Fruit fly (Drosophila melanogaster) whole organism, embryonic: ENCODE measurements around the gene RpL28.
A peak's percentile ranks its signal among the peaks of the same experiment; 100 is the strongest.

Experiments
- BEAF-32 ChIP-seq: fragments of 200-800 bp; sonication (Bioruptor generic); optimal IDR thresholded peaks from 3 replicates; lab custom pipeline; 2017; ENCODE audit warnings: missing biosample characterization, missing genetic modification characterization, mild to moderate bottlenecking, moderate library complexity, missing genetic modification reagents
- Bteb2 ChIP-seq: fragments of 200-800 bp; sonication (Bioruptor generic); optimal IDR thresholded peaks from 2 replicates; lab custom pipeline; 2016; ENCODE audit warnings: missing biosample characterization, missing genetic modification characterization
- CG10147 ChIP-seq: fragments of 200-800 bp; sonication (Bioruptor generic); optimal IDR thresholded peaks from 2 replicates; lab custom pipeline; 2019; ENCODE audit warnings: missing biosample characterization, mild to moderate bottlenecking, missing genetic modification characterization, moderate library complexity
- CG10321 ChIP-seq: fragments of 200-800 bp; sonication (Bioruptor generic); IDR thresholded peaks from 2 replicates; pipeline ENCODE4 v1.3.6; 2022; ENCODE audit warnings: missing biosample characterization, missing genetic modification characterization
- CG10565 ChIP-seq: fragments of 200-800 bp; sonication (Bioruptor generic); optimal IDR thresholded peaks from 3 replicates; lab custom pipeline; 2016; ENCODE audit warnings: missing biosample characterization, mild to moderate bottlenecking, missing genetic modification characterization
- CG10959 ChIP-seq: fragments of 200-800 bp; sonication (Bioruptor generic); IDR thresholded peaks from 2 replicates; pipeline ENCODE4 v1.3.6; 2022; ENCODE audit warnings: missing biosample characterization, missing genetic modification characterization
- CG12071 ChIP-seq: fragments of 200-800 bp; sonication (Bioruptor generic); optimal IDR thresholded peaks from 3 replicates; lab custom pipeline; 2018; ENCODE audit warnings: missing biosample characterization, mild to moderate bottlenecking, missing genetic modification characterization
- CG12104 ChIP-seq: fragments of 200-800 bp; sonication (Bioruptor generic); optimal IDR thresholded peaks from 3 replicates; lab custom pipeline; 2016; ENCODE audit warnings: missing biosample characterization, missing genetic modification characterization
- CG1233 ChIP-seq: fragments of 200-800 bp; sonication (Bioruptor generic); optimal IDR thresholded peaks from 4 replicates; lab custom pipeline; 2018; ENCODE audit warnings: missing biosample characterization, mild to moderate bottlenecking, missing genetic modification characterization
- CG13287 ChIP-seq: fragments of 200-800 bp; sonication (Bioruptor generic); IDR thresholded peaks from 2 replicates; pipeline ENCODE4 v1.3.6; 2022; ENCODE audit warnings: missing biosample characterization, missing genetic modification characterization; ENCODE audit not compliant: partially characterized antibody
- CG14014 ChIP-seq: fragments of 200-800 bp; sonication (Bioruptor generic); IDR thresholded peaks from 2 replicates; pipeline ENCODE4 v1.3.6; 2022; ENCODE audit warnings: missing biosample characterization, missing genetic modification characterization
- CG15011 ChIP-seq: fragments of 200-800 bp; sonication (Bioruptor generic); optimal IDR thresholded peaks from 3 replicates; lab custom pipeline; 2018; ENCODE audit warnings: missing biosample characterization, mild to moderate bottlenecking, missing genetic modification characterization
- CG16815 ChIP-seq: fragments of 200-800 bp; sonication (Bioruptor generic); optimal IDR thresholded peaks from 3 replicates; lab custom pipeline; 2017; ENCODE audit warnings: missing biosample characterization, mild to moderate bottlenecking, missing genetic modification characterization
- CG17328 ChIP-seq: fragments of 200-800 bp; sonication (Bioruptor generic); IDR thresholded peaks from 2 replicates; pipeline ENCODE4 v1.3.6; 2022; ENCODE audit warnings: missing biosample characterization, missing genetic modification characterization
- CG17802 ChIP-seq: fragments of 200-800 bp; sonication (Bioruptor generic); optimal IDR thresholded peaks from 2 replicates; lab custom pipeline; 2018; ENCODE audit warnings: missing biosample characterization, mild to moderate bottlenecking, missing genetic modification characterization, moderate library complexity
- CG18476 ChIP-seq: fragments of 200-800 bp; sonication (Bioruptor generic); optimal IDR thresholded peaks from 2 replicates; lab custom pipeline; 2016; ENCODE audit warnings: missing biosample characterization, mild to moderate bottlenecking, missing genetic modification characterization
- CG18599 ChIP-seq: fragments of 200-800 bp; sonication (Bioruptor generic); optimal IDR thresholded peaks from 3 replicates; lab custom pipeline; 2017; ENCODE audit warnings: missing biosample characterization, missing genetic modification characterization, mild to moderate bottlenecking, moderate library complexity, missing genetic modification reagents
- CG18764 ChIP-seq: fragments of 200-800 bp; sonication (Bioruptor generic); optimal IDR thresholded peaks from 3 replicates; lab custom pipeline; 2016; ENCODE audit warnings: missing biosample characterization, missing genetic modification characterization
- CG3847 ChIP-seq: fragments of 200-800 bp; sonication (Bioruptor generic); IDR thresholded peaks from 2 replicates; pipeline ENCODE4 v1.3.6; 2022; ENCODE audit warnings: missing biosample characterization, missing genetic modification characterization
- CG5953 ChIP-seq: fragments of 200-800 bp; sonication (Bioruptor generic); IDR thresholded peaks from 2 replicates; pipeline ENCODE4 v1.3.6; 2022; ENCODE audit warnings: missing biosample characterization, missing genetic modification characterization
- CG6175 ChIP-seq: fragments of 200-800 bp; sonication (Bioruptor generic); IDR thresholded peaks from 3 replicates; pipeline ENCODE4 v1.3.6; 2022; ENCODE audit warnings: missing biosample characterization, missing genetic modification characterization
- CG7839 ChIP-seq: fragments of 200-800 bp; sonication (Bioruptor generic); optimal IDR thresholded peaks from 3 replicates; lab custom pipeline; 2018; ENCODE audit warnings: missing biosample characterization, mild to moderate bottlenecking, missing genetic modification characterization, moderate library complexity
- CHES-1-like ChIP-seq: fragments of 200-800 bp; sonication (Bioruptor generic); optimal IDR thresholded peaks from 2 replicates; lab custom pipeline; 2016; ENCODE audit warnings: missing biosample characterization, missing genetic modification characterization
- CrebB ChIP-seq: fragments of 200-800 bp; sonication (Bioruptor generic); optimal IDR thresholded peaks from 3 replicates; lab custom pipeline; 2018; ENCODE audit warnings: missing biosample characterization, mild to moderate bottlenecking, missing genetic modification characterization
- Dll ChIP-seq: fragments of 200-800 bp; sonication (Bioruptor generic); IDR thresholded peaks from 4 replicates; pipeline ENCODE4 v1.3.6; 2022; ENCODE audit warnings: missing biosample characterization, missing genetic modification characterization; ENCODE audit not compliant: partially characterized antibody
- Dref ChIP-seq: fragments of 200-800 bp; sonication (Bioruptor generic); IDR thresholded peaks from 2 replicates; pipeline ENCODE4 v1.3.6; 2022; ENCODE audit warnings: missing biosample characterization, missing genetic modification characterization
- E2f1 ChIP-seq: fragments of 200-800 bp; sonication (Bioruptor generic); IDR thresholded peaks from 2 replicates; pipeline ENCODE4 v1.3.6; 2022; ENCODE audit warnings: missing biosample characterization, missing genetic modification characterization
- Fer2 ChIP-seq: fragments of 200-800 bp; sonication (Bioruptor generic); optimal IDR thresholded peaks from 2 replicates; lab custom pipeline; 2018; ENCODE audit warnings: missing biosample characterization, mild to moderate bottlenecking, missing genetic modification characterization, moderate library complexity
- HHEX ChIP-seq: fragments of 200-800 bp; sonication (Bioruptor generic); optimal IDR thresholded peaks from 3 replicates; lab custom pipeline; 2017; ENCODE audit warnings: missing biosample characterization, mild to moderate bottlenecking, missing genetic modification characterization, missing genetic modification reagents
- HLHmδ ChIP-seq: fragments of 200-800 bp; sonication (Bioruptor generic); optimal IDR thresholded peaks from 2 replicates; lab custom pipeline; 2018; ENCODE audit warnings: missing biosample characterization, mild to moderate bottlenecking, missing genetic modification characterization, moderate library complexity
- Hmr ChIP-seq: fragments of 200-800 bp; sonication (Bioruptor generic); optimal IDR thresholded peaks from 3 replicates; lab custom pipeline; 2017; ENCODE audit warnings: mild to moderate bottlenecking, missing biosample characterization, missing genetic modification reagents, missing genetic modification characterization
- Lpt ChIP-seq: fragments of >200 bp; optimal IDR thresholded peaks from 2 replicates; lab custom pipeline; 2018; ENCODE audit warnings: missing biosample characterization, missing genetic modification characterization
- Mrtf ChIP-seq: fragments of 200-800 bp; sonication (Bioruptor generic); IDR thresholded peaks from 3 replicates; pipeline ENCODE4 v1.3.6; 2022; ENCODE audit warnings: missing biosample characterization, missing genetic modification characterization
- Ptx1 ChIP-seq: fragments of 200-800 bp; sonication (Bioruptor generic); IDR thresholded peaks from 2 replicates; pipeline ENCODE4 v1.3.6; 2022; ENCODE audit warnings: missing biosample characterization, missing genetic modification characterization
- aop ChIP-seq: fragments of 200-800 bp; sonication (Bioruptor generic); IDR thresholded peaks from 2 replicates; pipeline ENCODE4 v1.3.6; 2022; ENCODE audit warnings: missing biosample characterization, missing genetic modification characterization
- bcd ChIP-seq: fragments of 200-800 bp; sonication (Bioruptor generic); optimal IDR thresholded peaks from 2 replicates; lab custom pipeline; 2017; ENCODE audit warnings: missing biosample characterization, mild to moderate bottlenecking, missing genetic modification characterization
- cas ChIP-seq: fragments of 200-800 bp; sonication (Bioruptor generic); IDR thresholded peaks from 2 replicates; pipeline ENCODE4 v1.3.6; 2022; ENCODE audit warnings: missing biosample characterization, missing genetic modification characterization
- disco-r ChIP-seq: fragments of 200-800 bp; sonication (Bioruptor generic); optimal IDR thresholded peaks from 2 replicates; lab custom pipeline; 2016; ENCODE audit warnings: missing biosample characterization, missing genetic modification characterization
- fd64A ChIP-seq: fragments of 200-800 bp; sonication (Bioruptor generic); optimal IDR thresholded peaks from 3 replicates; lab custom pipeline; 2018; ENCODE audit warnings: missing biosample characterization, mild to moderate bottlenecking, missing genetic modification characterization
- gce ChIP-seq: fragments of 200-800 bp; sonication (Bioruptor generic); IDR thresholded peaks from 3 replicates; pipeline ENCODE4 v1.3.6; 2022; ENCODE audit warnings: missing biosample characterization, missing genetic modification characterization
- jumu ChIP-seq: fragments of 200-800 bp; sonication (Bioruptor generic); optimal IDR thresholded peaks from 3 replicates; lab custom pipeline; 2016; ENCODE audit warnings: missing biosample characterization, missing genetic modification characterization
- lov ChIP-seq, 2 experiments: fragments of 200-800 bp in 1 of 2; fragments of >200 bp in 1 of 2; sonication (Bioruptor generic) in 1 of 2; IDR thresholded peaks in 1 of 2; optimal IDR thresholded peaks in 1 of 2; 2 replicates in 1 of 2; 3 replicates in 1 of 2; pipeline versions ENCODE4 v1.3.6 to Lab custom; 2017 to 2022; ENCODE audit warnings: missing biosample characterization in 1 of 2, missing genetic modification characterization in 1 of 2
- nom ChIP-seq: fragments of 200-800 bp; sonication (Bioruptor generic); optimal IDR thresholded peaks from 2 replicates; lab custom pipeline; 2017; ENCODE audit warnings: missing biosample characterization, missing genetic modification characterization, mild to moderate bottlenecking, moderate library complexity, missing genetic modification reagents
- odd ChIP-seq: fragments of 200-800 bp; sonication (Bioruptor generic); optimal IDR thresholded peaks from 2 replicates; lab custom pipeline; 2017; ENCODE audit warnings: missing biosample characterization, mild to moderate bottlenecking, missing genetic modification characterization
- ro ChIP-seq: fragments of 200-800 bp; sonication (Bioruptor generic); IDR thresholded peaks from 2 replicates; pipeline ENCODE4 v1.3.6; 2022; ENCODE audit warnings: missing biosample characterization, missing genetic modification characterization
- sqz ChIP-seq: fragments of 200-800 bp; sonication (Bioruptor generic); optimal IDR thresholded peaks from 3 replicates; lab custom pipeline; 2018; ENCODE audit warnings: missing biosample characterization, mild to moderate bottlenecking, missing genetic modification characterization
- zen2 ChIP-seq: fragments of 200-800 bp; sonication (Bioruptor generic); IDR thresholded peaks from 3 replicates; pipeline ENCODE4 v1.3.6; 2022; ENCODE audit warnings: missing biosample characterization, missing genetic modification characterization; ENCODE audit not compliant: partially characterized antibody

The RpL28 gene

DNA sequence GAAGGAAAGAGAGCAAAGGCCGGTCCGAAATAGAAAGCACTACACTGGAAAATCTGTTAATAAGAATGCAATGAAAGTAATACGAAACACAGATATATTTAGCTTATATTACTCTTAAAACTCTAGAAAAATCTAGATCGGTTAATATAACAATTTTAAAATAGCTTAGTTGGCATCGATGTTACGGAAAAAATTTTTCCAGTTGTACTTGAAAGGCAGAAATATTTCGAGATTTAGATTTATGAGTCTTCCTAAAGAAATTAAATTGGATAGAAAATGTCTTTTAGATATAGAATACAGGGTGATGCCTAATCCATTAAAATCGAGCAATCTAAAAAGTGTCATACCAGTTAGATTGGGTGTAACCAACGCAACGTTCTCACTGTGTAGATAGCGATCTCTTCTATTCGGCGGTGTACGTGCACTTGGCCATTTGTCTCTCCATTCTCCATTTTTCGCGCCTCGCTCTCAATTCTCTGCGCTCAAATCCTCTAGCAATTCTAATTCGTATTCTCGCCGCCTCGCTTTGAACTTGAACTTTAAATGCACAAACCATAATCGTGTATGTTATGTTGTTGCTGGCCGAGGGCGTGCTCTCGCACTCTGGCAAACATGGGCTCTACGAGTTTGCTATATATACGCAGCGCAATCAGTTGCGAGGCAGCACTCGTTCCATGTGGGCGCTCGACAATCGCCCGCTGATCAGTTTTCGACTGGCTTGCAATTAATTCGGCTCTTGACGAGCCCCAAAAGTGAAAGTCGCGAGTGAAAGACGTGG is 27.4 kb upstream of the RpL28 start (continued):
- TF ChIP-seq CG14014 (GFP tag; lab: Robert Waterston, UW) (peak; percentile 88), aop (0 out of 2 replicates have a peak, but pooled peaks have one; percentile 14), Fer2 (tag; lab: Kevin White, UChicago) (peak; percentile 80), CG10321 (GFP tag; lab: Robert Waterston, UW) (peak; percentile 29; the same call in 1 of the 2 replicates), CG18476 (GFP tag; lab: Kevin White, UChicago) (peak; percentile 92), CG13287 (GFP tag; lab: Robert Waterston, UW) (peak; percentile 50), CHES-1-like (GFP tag; lab: Kevin White, UChicago) (peak; percentile 95), Dref (GFP tag; lab: Robert Waterston, UW) (no peak), Bteb2 (GFP tag; lab: Kevin White, UChicago) (peak; percentile 96), disco-r (GFP tag; lab: Kevin White, UChicago) (peak; percentile 94), sqz (GFP tag; lab: Kevin White, UChicago) (peak; percentile 80), CG10147 (GFP tag; lab: Kevin White, UChicago) (peak; percentile 94), HLHmδ (no peak), CG15011 (peak; percentile 94), Ptx1 (GFP tag; lab: Robert Waterston, UW) (peak; percentile 88), CG17328 (GFP tag; lab: Robert Waterston, UW) (peak; percentile 77), zen2 (0 out of 3 replicates have a peak, but pooled peaks have one; percentile 6), CG17802 (tag; lab: Kevin White, UChicago) (peak; percentile 73), nom (no peak), E2f1 (GFP tag; lab: Robert Waterston, UW) (peak; percentile 79; the same call in 1 of the 2 replicates), CrebB (tag; lab: Kevin White, UChicago) (peak; percentile 68), ro (GFP tag; lab: Robert Waterston, UW) (peak; percentile 69), CG7839 (tag; lab: Kevin White, UChicago) (peak; percentile 96), CG12071 (peak; percentile 67), jumu (GFP tag; lab: Kevin White, UChicago) (peak; percentile 93), bcd (GFP tag; lab: Kevin White, UChicago) (peak; percentile 95), Mrtf (GFP tag; lab: Robert Waterston, UW) (peak; percentile 81), lov (optimal IDR thresholded peaks at IDR 0.05; lab: Kevin White, UChicago) (no peak), lov (GFP tag; IDR thresholded peaks at IDR 0.05; lab: Robert Waterston, UW) (peak; percentile 61; the same call in 1 of the 3 replicates), Dll (GFP tag; lab: Robert Waterston, UW) (no peak), BEAF-32 (peak; percentile 15), CG10959 (GFP tag; lab: Robert Waterston, UW) (peak; percentile 66), CG12104 (GFP tag; lab: Kevin White, UChicago) (peak; percentile 95), Lpt (GFP tag; lab: Kevin White, UChicago) (no peak), odd (GFP tag; lab: Kevin White, UChicago) (peak; percentile 96), CG3847 (GFP tag; lab: Robert Waterston, UW) (peak; percentile 89), CG10565 (GFP tag; lab: Kevin White, UChicago) (peak; percentile 80), CG5953 (peak; percentile 16; the same call in 1 of the 2 replicates), HHEX (GFP tag; lab: Kevin White, UChicago) (peak; percentile 93), CG6175 (GFP tag; lab: Robert Waterston, UW) (peak; percentile 51; the same call in 1 of the 3 replicates), CG1233 (GFP tag; lab: Kevin White, UChicago) (peak; percentile 91), CG18599 (GFP tag; lab: Kevin White, UChicago) (peak; percentile 93), gce (GFP tag; lab: Robert Waterston, UW) (peak; percentile 77; the same call in 1 of the 3 replicates), fd64A (peak; percentile 78), CG18764 (peak; percentile 88), Hmr (GFP tag; lab: Kevin White, UChicago) (peak; percentile 94), cas (GFP tag; lab: Robert Waterston, UW) (0 out of 2 replicates have a peak, but pooled peaks have one; percentile 29), CG16815 (GFP tag; lab: Kevin White, UChicago) (peak; percentile 97)
